Fruit fly (Drosophila melanogaster) whole organism, embryonic: ENCODE data around the gene CG12362.

Experiments
- Atf3 ChIP-seq: fragments of 200-800 bp; sonication (Bioruptor generic); optimal IDR thresholded peaks from 3 replicates; lab custom pipeline; 2016; ENCODE audit warnings: missing biosample characterization, missing genetic modification characterization
- CG16779 ChIP-seq: fragments of 200-800 bp; sonication (Bioruptor generic); IDR thresholded peaks from 2 replicates; pipeline ENCODE4 v1.3.6; 2022; ENCODE audit warnings: missing biosample characterization, missing genetic modification characterization
- CG17385 ChIP-seq: fragments of 200-800 bp; sonication (Bioruptor generic); optimal IDR thresholded peaks from 3 replicates; lab custom pipeline; 2018; ENCODE audit warnings: missing biosample characterization, mild to moderate bottlenecking, missing genetic modification characterization
- CG7357 ChIP-seq: fragments of 200-800 bp; sonication (Bioruptor generic); IDR thresholded peaks from 3 replicates; pipeline ENCODE4 v1.3.6; 2022; ENCODE audit warnings: missing biosample characterization, missing genetic modification characterization
- ERR ChIP-seq: fragments of 200-800 bp; sonication (Bioruptor generic); optimal IDR thresholded peaks from 2 replicates; lab custom pipeline; 2016; ENCODE audit warnings: missing biosample characterization, missing genetic modification characterization
- Hand ChIP-seq: fragments of 200-800 bp; sonication (Bioruptor generic); optimal IDR thresholded peaks from 2 replicates; lab custom pipeline; 2017; ENCODE audit warnings: mild to moderate bottlenecking, missing biosample characterization, missing genetic modification reagents, missing genetic modification characterization
- Meics ChIP-seq: fragments of 200-800 bp; sonication (Bioruptor generic); optimal IDR thresholded peaks from 2 replicates; lab custom pipeline; 2017; ENCODE audit warnings: missing biosample characterization, mild to moderate bottlenecking, missing genetic modification characterization
- dmrt99B ChIP-seq: fragments of 200-800 bp; sonication (Bioruptor generic); optimal IDR thresholded peaks from 2 replicates; lab custom pipeline; 2018; ENCODE audit warnings: missing biosample characterization, mild to moderate bottlenecking, missing genetic modification characterization, moderate library complexity

dm6 chr3L:10459076-10459475 is 46.5 kb downstream of the CG12362 start:
- TF ChIP-seq Meics (GFP tag; lab: Kevin White, UChicago), result no peak
- no peak for TF ChIP-seq ERR (GFP tag; lab: Kevin White, UChicago)
- TF ChIP-seq CG16779 (GFP tag; lab: Robert Waterston, UW), result no peak
- TF ChIP-seq CG17385, result no peak
- TF ChIP-seq dmrt99B (tag; lab: Kevin White, UChicago), result no peak
- TF ChIP-seq Hand (GFP tag; lab: Kevin White, UChicago), result no peak
- no peak for TF ChIP-seq CG7357 (GFP tag; lab: Robert Waterston, UW)
- TF ChIP-seq Atf3 (GFP tag; lab: Kevin White, UChicago), result no peak
